Fruit fly (Drosophila melanogaster): ENCODE measurements around the gene Fkbp39.

Gene Fkbp39

DNA sequence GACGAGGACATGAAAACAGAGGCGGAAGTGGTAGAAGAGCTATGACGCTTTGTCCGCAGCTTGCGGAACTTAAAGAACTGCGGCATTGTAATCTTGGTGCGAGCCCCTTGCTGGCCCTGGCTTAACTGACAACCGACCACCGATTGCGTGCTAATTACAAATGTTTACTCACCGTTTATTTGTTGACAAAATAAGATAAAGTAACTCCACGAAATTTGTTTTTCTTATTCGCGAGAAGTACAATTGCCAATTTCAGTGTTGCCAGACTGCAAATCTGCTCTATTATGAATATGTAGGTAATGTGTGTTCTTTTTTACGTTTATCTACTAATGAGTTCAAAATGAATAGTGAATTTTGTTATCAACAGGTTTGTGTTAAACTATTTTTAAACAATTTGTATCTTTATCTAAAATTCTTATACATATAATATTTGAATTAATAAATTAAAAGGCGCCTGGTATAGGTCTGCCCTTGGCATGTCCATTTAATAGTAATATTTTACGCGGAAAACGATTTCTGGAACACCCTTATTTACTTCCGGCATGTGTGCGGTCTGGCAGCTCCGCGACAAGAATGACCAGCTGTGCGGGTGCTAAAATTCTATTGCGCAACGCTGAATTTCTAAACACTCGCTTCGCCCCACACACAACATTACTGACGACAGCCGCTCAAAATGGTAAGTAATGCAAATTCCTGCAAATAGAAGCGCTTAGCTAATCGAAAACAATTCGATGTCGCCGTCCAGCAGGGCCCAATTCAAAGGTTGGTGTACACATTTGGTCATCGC, 23.9 kb upstream of the Fkbp39 start, which contains the start of the genes Atg4b and Hibch (continued):
- TF ChIP-seq Ets65A (GFP tag) (peak; percentile 89), BEAF-32 (GFP tag; optimal IDR thresholded peaks at IDR 0.05) (peak; percentile 41), bigmax (GFP tag; optimal IDR thresholded peaks at IDR 0.05) (no peak), Abd-B (GFP tag; optimal IDR thresholded peaks at IDR 0.05) (no peak), jing (GFP tag; optimal IDR thresholded peaks at IDR 0.05) (no peak), Usf (GFP tag; optimal IDR thresholded peaks at IDR 0.05) (peak; percentile 52), CG3407 (GFP tag; optimal IDR thresholded peaks at IDR 0.05) (peak; percentile 58), ara (GFP tag; IDR thresholded peaks at IDR 0.05) (peak; percentile 71; the same call in 1 of the 2 replicates), jumu (GFP tag; optimal IDR thresholded peaks at IDR 0.05) (peak; percentile 34), CG8290 (GFP tag; optimal IDR thresholded peaks at IDR 0.05) (no peak), CG8290 (tag; optimal IDR thresholded peaks at IDR 0.05) (peak; percentile 48 to 54), sug (tag; optimal IDR thresholded peaks at IDR 0.05) (peak; percentile 93), CG17385 (GFP tag; optimal IDR thresholded peaks at IDR 0.05) (peak; percentile 64), klu (GFP tag; IDR thresholded peaks at IDR 0.05) (peak; percentile 87), CG7357 (GFP tag; IDR thresholded peaks at IDR 0.05) (peak; percentile 68), dimm (GFP tag; IDR thresholded peaks at IDR 0.05) (0 out of 2 replicates have a peak, but pooled peaks have one; percentile 30), ato (GFP tag; IDR thresholded peaks at IDR 0.05; ENCODE audit: partially characterized antibody) (peak; percentile 58; the same call in 1 of the 2 replicates), Doc2 (GFP tag; IDR thresholded peaks at IDR 0.05) (no peak), schlank (tag; optimal IDR thresholded peaks at IDR 0.05) (peak; percentile 18), lmd (GFP tag; IDR thresholded peaks at IDR 0.05) (peak; percentile 82), Lpt (GFP tag; optimal IDR thresholded peaks at IDR 0.05) (no peak), CG10543 (GFP tag; optimal IDR thresholded peaks at IDR 0.05) (peak; percentile 96), CG7745 (tag; optimal IDR thresholded peaks at IDR 0.05) (no peak), Dip2 (GFP tag; IDR thresholded peaks at IDR 0.05) (no peak), ap (GFP tag; IDR thresholded peaks at IDR 0.05) (peak; percentile 53; the same call in 1 of the 2 replicates), eyg (GFP tag; optimal IDR thresholded peaks at IDR 0.05) (no peak), CG14441 (GFP tag; IDR thresholded peaks at IDR 0.05) (peak; percentile 78), CG1233 (GFP tag; optimal IDR thresholded peaks at IDR 0.05) (peak; percentile 80), CG4424 (GFP tag; optimal IDR thresholded peaks at IDR 0.05) (peak; percentile 83), amos (GFP tag; IDR thresholded peaks at IDR 0.05; ENCODE audit: partially characterized antibody) (peak; percentile 41; the same call in 1 of the 2 replicates), mld (GFP tag; IDR thresholded peaks at IDR 0.05; ENCODE audit: partially characterized antibody) (no peak), zfh2 (GFP tag; optimal IDR thresholded peaks at IDR 0.05) (peak; percentile 69), CG34224 (GFP tag; IDR thresholded peaks at IDR 0.05; ENCODE audit: partially characterized antibody) (no peak), Atf6 (GFP tag; IDR thresholded peaks at IDR 0.05) (peak; percentile 83; the same call in 1 of the 2 replicates), CG6765 (GFP tag; optimal IDR thresholded peaks at IDR 0.05) (peak; percentile 70), exex (tag; optimal IDR thresholded peaks at IDR 0.05) (peak; percentile 87), gem (tag; optimal IDR thresholded peaks at IDR 0.05) (peak; percentile 92), ATbp (GFP tag; optimal IDR thresholded peaks at IDR 0.05) (peak; percentile 59), CG11398 (GFP tag; optimal IDR thresholded peaks at IDR 0.05) (no peak), HLH3B (GFP tag; IDR thresholded peaks at IDR 0.05) (peak; percentile 78), org-1 (GFP tag; optimal IDR thresholded peaks at IDR 0.05) (peak; percentile 64), Ets97D (GFP tag; optimal IDR thresholded peaks at IDR 0.05) (peak; percentile 8), CG17829 (tag; optimal IDR thresholded peaks at IDR 0.05) (peak; percentile 91), CG32772 (GFP tag; IDR thresholded peaks at IDR 0.05) (peak; percentile 62), cas (GFP tag; IDR thresholded peaks at IDR 0.05) (peak; percentile 69; the same call in 1 of the 2 replicates), az2 (GFP tag; optimal IDR thresholded peaks at IDR 0.05) (peak; percentile 82), Hr51 (GFP tag; optimal IDR thresholded peaks at IDR 0.05) (peak; percentile 24 to 78), CG2199 (GFP tag; IDR thresholded peaks at IDR 0.05) (no peak), CG12155 (GFP tag; optimal IDR thresholded peaks at IDR 0.05) (peak; percentile 82)

Measured in whole organism, embryonic.